Worm (Caenorhabditis elegans) whole organism, L4/young adult: ENCODE measurements around the gene str-256.

Experiments used
- W03F9.2 ChIP-seq: fragments of 150-350 bp; optimal IDR thresholded peaks from 2 replicates; lab custom pipeline; 2014; ENCODE audit warnings: missing biosample characterization, missing genetic modification characterization
- him-1 ChIP-seq: sonication (generic microtip); optimal IDR thresholded peaks from 2 replicates; lab custom pipeline; 2016; ENCODE audit warnings: missing genotype, missing genetic modification reagents, missing genetic modification characterization, missing compliant biosample characterization

ce11 chrV:459464-459863 is 41.7 kb downstream of the str-256 start, which contains the start of gene nhr-203:
- TF ChIP-seq him-1 (tag; lab: Kevin White, UChicago) (no peak), W03F9.2 (tag; lab: Kevin White, UChicago) (no peak)
